Fruit fly (Drosophila melanogaster) whole organism: ENCODE data around the gene tefu.

Source experiments
- CG8478 ChIP-seq: fragments of >200 bp; optimal IDR thresholded peaks from 2 replicates; lab custom pipeline; 2018; ENCODE audit warnings: inconsistent platforms
- EcR ChIP-seq, 2 experiments: fragments of >200 bp; optimal IDR thresholded peaks; 2 replicates each; lab custom pipeline; 2017; ENCODE audit warnings: missing biosample characterization in 2 of 2, missing genetic modification characterization in 2 of 2, missing genetic modification reagents in 2 of 2
- pan ChIP-seq: fragments of >200 bp; optimal IDR thresholded peaks from 2 replicates; lab custom pipeline; 2017
- psq ChIP-seq: fragments of >200 bp; optimal IDR thresholded peaks from 2 replicates; lab custom pipeline; 2017
- usp ChIP-seq: fragments of >200 bp; optimal IDR thresholded peaks from 2 replicates; lab custom pipeline; 2017; ENCODE audit warnings: missing biosample characterization, missing genetic modification characterization, mixed read lengths

DNA sequence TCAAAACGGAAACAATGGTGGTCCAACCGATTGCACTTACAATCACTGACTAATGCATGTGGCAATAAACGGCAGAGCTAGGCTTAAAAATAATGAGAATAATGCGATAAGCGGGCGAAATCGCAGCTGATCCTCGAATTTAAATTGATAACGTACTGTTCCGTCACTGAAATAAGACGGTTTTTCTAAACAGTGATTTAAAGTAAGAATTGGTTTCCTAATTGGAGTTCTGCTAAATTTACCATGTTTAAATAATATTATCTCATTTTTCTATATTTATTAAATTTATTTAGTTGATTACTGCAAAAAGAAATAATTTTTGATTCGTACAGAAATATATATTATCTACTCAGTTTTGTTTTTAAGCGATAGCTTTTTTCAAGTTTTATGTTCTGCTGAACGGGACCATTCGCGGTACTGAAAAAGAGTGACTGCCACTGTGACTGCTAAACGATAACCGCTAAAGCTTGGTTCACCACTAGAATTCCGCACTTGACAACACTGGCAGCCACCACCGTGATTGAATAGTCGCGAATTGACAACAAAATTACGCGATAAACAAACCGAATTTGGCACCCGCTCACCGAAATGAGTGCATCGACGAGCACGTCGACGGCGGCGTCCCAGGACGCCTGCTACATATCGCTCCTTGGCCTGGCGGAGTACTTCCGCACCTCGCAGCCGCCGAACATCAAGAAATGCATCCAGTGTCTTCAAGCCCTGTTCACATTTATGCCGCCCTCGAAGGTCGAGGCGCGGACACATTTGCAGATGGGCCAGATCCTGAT lies 33.1 kb downstream of the tefu start, which contains the start of the genes Spn88Eb and Mau2:
- TF ChIP-seq CG8478 (lab: Kevin White, UChicago) (no peak), usp (GFP tag; lab: Kevin White, UChicago) (no peak), psq (no peak), pan (lab: Kevin White, UChicago) (no peak), EcR (GFP tag; optimal IDR thresholded peaks at IDR 0.05; lab: Kevin White, UChicago) (no peak)
